Fruit fly (Drosophila melanogaster): ENCODE data around the gene Mst84Dc.
A peak's percentile ranks its signal among the peaks of the same experiment; 100 is the strongest.

Mst84Dc gene

DNA sequence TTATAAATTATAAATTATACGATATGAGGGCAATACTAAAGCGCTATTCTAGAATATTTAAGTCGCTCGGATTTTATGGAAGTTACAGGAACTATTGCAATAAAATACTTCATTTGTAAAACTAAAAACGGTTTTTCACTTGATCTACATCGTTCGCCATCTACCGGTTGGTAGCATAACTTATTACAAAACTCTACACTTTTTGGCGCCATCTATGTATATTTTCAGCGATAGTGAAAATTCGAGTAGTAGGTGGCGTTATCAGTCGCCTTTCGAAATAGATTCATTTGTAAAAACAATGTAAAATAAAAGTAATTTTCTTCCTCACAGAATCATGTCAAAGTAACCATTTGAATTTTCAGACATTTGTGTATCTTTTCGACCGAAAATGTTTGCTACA is 18.0 kb downstream of the Mst84Dc start, which contains the start of gene nxf4 (continued):
- TF ChIP-seq wdn (GFP tag; IDR thresholded peaks at IDR 0.05), result 0 out of 2 replicates have a peak, but pooled peaks have one; percentile 18
- no peak for TF ChIP-seq CG13296 (GFP tag; optimal IDR thresholded peaks at IDR 0.05)
- TF ChIP-seq Hr3 (GFP tag; optimal IDR thresholded peaks at IDR 0.05), result peak; percentile 81
- TF ChIP-seq dmrt99B (tag; optimal IDR thresholded peaks at IDR 0.05), result peak; percentile 32
- no peak for TF ChIP-seq Deaf1 (tag; optimal IDR thresholded peaks at IDR 0.05)
- TF ChIP-seq Chrac-16 (GFP tag; optimal IDR thresholded peaks at IDR 0.05), result peak; percentile 82
- 0 out of 2 replicates have a peak, but pooled peaks have one; percentile 20 for TF ChIP-seq CG5953 (GFP tag; IDR thresholded peaks at IDR 0.05)
- TF ChIP-seq shn (GFP tag; optimal IDR thresholded peaks at IDR 0.05), result peak; percentile 86
- TF ChIP-seq Dref (GFP tag; IDR thresholded peaks at IDR 0.05), result 0 out of 2 replicates have a peak, but pooled peaks have one; percentile 29
- TF ChIP-seq corto (GFP tag; optimal IDR thresholded peaks at IDR 0.05), result no peak
- TF ChIP-seq en (GFP tag; optimal IDR thresholded peaks at IDR 0.05), result peak; percentile 74
- TF ChIP-seq CG6175 (GFP tag; IDR thresholded peaks at IDR 0.05), result peak; percentile 57; the same call in 1 of the 3 replicates
- peak; percentile 53 for TF ChIP-seq klu (GFP tag; IDR thresholded peaks at IDR 0.05)
- TF ChIP-seq exex (tag; optimal IDR thresholded peaks at IDR 0.05), result no peak
- peak; percentile 61 for TF ChIP-seq sima (GFP tag; optimal IDR thresholded peaks at IDR 0.05)
- TF ChIP-seq bab2 (GFP tag; optimal IDR thresholded peaks at IDR 0.05), result peak; percentile 81
- TF ChIP-seq hth (optimal IDR thresholded peaks at IDR 0.05), result no peak
- no peak for TF ChIP-seq CG12299 (tag; optimal IDR thresholded peaks at IDR 0.05)
- no peak for TF ChIP-seq rib (GFP tag; IDR thresholded peaks at IDR 0.05)
- TF ChIP-seq trh (GFP tag; optimal IDR thresholded peaks at IDR 0.05), result peak; percentile 68
- TF ChIP-seq ATbp (GFP tag; optimal IDR thresholded peaks at IDR 0.05), result peak; percentile 10
- TF ChIP-seq ab (GFP tag; optimal IDR thresholded peaks at IDR 0.05), result no peak
- peak; percentile 72 for TF ChIP-seq pho (GFP tag; optimal IDR thresholded peaks at IDR 0.05)
- TF ChIP-seq CG10565 (GFP tag; optimal IDR thresholded peaks at IDR 0.05), result no peak
- peak; percentile 30 for TF ChIP-seq Sry-δ (GFP tag; optimal IDR thresholded peaks at IDR 0.05)
- no peak for TF ChIP-seq Lim3 (GFP tag; IDR thresholded peaks at IDR 0.05)
- peak; percentile 38 for TF ChIP-seq CG7271 (tag; optimal IDR thresholded peaks at IDR 0.05)
- TF ChIP-seq aop (GFP tag; IDR thresholded peaks at IDR 0.05), result 0 out of 2 replicates have a peak, but pooled peaks have one; percentile 33
- peak; percentile 70 for TF ChIP-seq Xrp1 (GFP tag; IDR thresholded peaks at IDR 0.05)
- TF ChIP-seq CG17186 (GFP tag; optimal IDR thresholded peaks at IDR 0.05), result peak; percentile 8
- peak; percentile 48 for TF ChIP-seq lab (GFP tag; optimal IDR thresholded peaks at IDR 0.05)
- TF ChIP-seq C15 (GFP tag; IDR thresholded peaks at IDR 0.05), result no peak
- peak; percentile 56 for TF ChIP-seq Nf-YA (GFP tag; IDR thresholded peaks at IDR 0.05)
- TF ChIP-seq lilli (GFP tag; optimal IDR thresholded peaks at IDR 0.05), result peak; percentile 78
- peak; percentile 52 for TF ChIP-seq CG12104 (GFP tag; optimal IDR thresholded peaks at IDR 0.05)
- TF ChIP-seq gem (tag; optimal IDR thresholded peaks at IDR 0.05), result peak; percentile 76
- TF ChIP-seq jigr1 (GFP tag; IDR thresholded peaks at IDR 0.05), result 0 out of 3 replicates have a peak, but pooled peaks have one; percentile 12
- TF ChIP-seq CG3838 (GFP tag; optimal IDR thresholded peaks at IDR 0.05), result no peak
- peak; percentile 62 for TF ChIP-seq fu2 (GFP tag; optimal IDR thresholded peaks at IDR 0.05)
- TF ChIP-seq CG7556 (GFP tag; optimal IDR thresholded peaks at IDR 0.05), result peak; percentile 28
- no peak for TF ChIP-seq gfzf (GFP tag; optimal IDR thresholded peaks at IDR 0.05)
- no peak for TF ChIP-seq YL-1 (GFP tag; optimal IDR thresholded peaks at IDR 0.05)
- no peak for TF ChIP-seq CG10431 (GFP tag; optimal IDR thresholded peaks at IDR 0.05)
- TF ChIP-seq dati (GFP tag; IDR thresholded peaks at IDR 0.05), result no peak
- TF ChIP-seq tio (GFP tag; optimal IDR thresholded peaks at IDR 0.05), result peak; percentile 54
- TF ChIP-seq inv (GFP tag; IDR thresholded peaks at IDR 0.05; ENCODE audit: partially characterized antibody), result peak; percentile 35; the same call in 1 of the 2 replicates
- peak; percentile 51; the same call in 1 of the 2 replicates for TF ChIP-seq ssp (GFP tag; IDR thresholded peaks at IDR 0.05)
- TF ChIP-seq tll (GFP tag; optimal IDR thresholded peaks at IDR 0.05), result no peak
- peak; percentile 69; the same call in 2 of the 3 replicates for TF ChIP-seq zfh1 (GFP tag; IDR thresholded peaks at IDR 0.05)
- TF ChIP-seq D19B (GFP tag; optimal IDR thresholded peaks at IDR 0.05), result peak; percentile 39
- no peak for TF ChIP-seq crol (GFP tag; IDR thresholded peaks at IDR 0.05)
- no peak for TF ChIP-seq Usf (GFP tag; optimal IDR thresholded peaks at IDR 0.05)

All from whole organism, embryonic.